Fruit fly (Drosophila melanogaster): ENCODE data around the gene CG10492.
A peak's percentile ranks its signal among the peaks of the same experiment; 100 is the strongest.

Gene CG10492

DNA sequence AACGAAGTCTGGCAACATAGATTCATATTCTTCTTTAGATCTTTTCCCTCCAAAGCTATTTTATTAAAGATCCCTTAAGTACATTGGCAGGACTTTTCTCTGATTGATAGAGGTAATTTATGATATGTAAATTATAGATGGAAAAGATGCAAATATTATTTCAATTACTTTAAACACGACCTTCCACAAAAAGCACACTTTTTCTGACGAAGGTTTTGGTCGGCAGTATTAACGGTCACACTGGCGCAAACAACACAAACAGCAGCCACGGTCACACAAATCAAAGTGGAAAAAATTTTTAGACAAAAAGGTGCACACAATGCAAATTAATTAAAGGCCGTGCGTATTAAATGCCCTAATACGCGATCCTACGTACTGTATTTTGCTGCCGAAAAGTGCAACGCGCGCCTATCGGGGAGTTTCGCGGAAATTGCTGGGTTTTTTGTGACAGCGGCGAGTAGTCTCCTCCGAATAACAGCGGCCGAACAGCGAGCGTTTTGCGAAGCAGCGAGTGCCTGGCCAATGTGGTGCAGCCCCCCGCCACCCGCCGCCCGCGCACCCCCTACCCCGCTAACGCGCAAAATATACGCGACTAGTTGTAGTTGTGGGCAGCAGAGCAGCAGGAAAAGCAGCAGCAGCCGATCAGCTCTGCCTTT, at the start of gene CG10492:
Gene CG10492 (plus strand): TSS at position 219 of the 656 bp plus-strand sequence.
- TF ChIP-seq CG15336 (GFP tag; IDR thresholded peaks at IDR 0.05) (peak; percentile 28; the same call in 1 of the 2 replicates), CG11762 (GFP tag; optimal IDR thresholded peaks at IDR 0.05; ENCODE audit: insufficient read depth) (no peak), net (GFP tag; optimal IDR thresholded peaks at IDR 0.05) (peak; percentile 10), Eip78C (GFP tag) (peak; percentile 48), eg (GFP tag; IDR thresholded peaks at IDR 0.05) (peak; percentile 33; the same call in 1 of the 3 replicates), CG31627 (GFP tag; optimal IDR thresholded peaks at IDR 0.05) (no peak), Sox14 (GFP tag; optimal IDR thresholded peaks at IDR 0.05) (peak; percentile 40), pdm3 (GFP tag; optimal IDR thresholded peaks at IDR 0.05) (no peak), CG6854 (GFP tag; optimal IDR thresholded peaks at IDR 0.05) (peak; percentile 6), achi (GFP tag; optimal IDR thresholded peaks at IDR 0.05) (peak; percentile 15), CG1621 (tag; optimal IDR thresholded peaks at IDR 0.05) (peak; percentile 47), CG11294 (GFP tag; IDR thresholded peaks at IDR 0.05) (no peak), CG8119 (GFP tag; IDR thresholded peaks at IDR 0.05) (peak; percentile 32; the same call in 1 of the 3 replicates), CG16779 (tag; optimal IDR thresholded peaks at IDR 0.05) (no peak), CG3032 (tag; optimal IDR thresholded peaks at IDR 0.05) (no peak)

DNA sequence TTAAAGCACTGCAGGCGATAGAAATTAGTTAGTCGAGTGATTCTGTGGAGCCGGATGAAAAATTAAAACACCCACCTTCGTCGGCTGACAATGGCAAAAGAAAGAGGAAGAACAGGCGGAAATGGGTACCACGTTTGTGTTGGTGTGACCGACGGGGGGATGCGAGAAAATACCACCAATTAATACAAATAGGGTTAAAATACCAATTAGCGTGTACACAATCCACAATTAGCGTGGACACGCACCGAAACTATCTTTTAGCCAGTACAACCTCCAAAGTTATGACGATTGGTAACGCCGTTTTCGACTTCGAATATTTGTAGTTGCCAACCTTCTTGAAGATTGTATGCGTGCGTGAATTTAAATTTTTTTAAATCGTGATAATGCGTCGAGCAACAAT, 44.7 kb upstream of the CG10492 start, which contains the start of gene RpL30:
Gene RpL30 (minus strand): TSS at position 177 of the 400 bp plus-strand sequence.
- TF ChIP-seq Ets21C (GFP tag; optimal IDR thresholded peaks at IDR 0.05) (peak; percentile 31), Lpt (GFP tag; optimal IDR thresholded peaks at IDR 0.05) (no peak), pdm3 (GFP tag; optimal IDR thresholded peaks at IDR 0.05) (peak; percentile 70), Sox14 (GFP tag; optimal IDR thresholded peaks at IDR 0.05) (peak; percentile 81), CG34406 (GFP tag; optimal IDR thresholded peaks at IDR 0.05) (peak; percentile 81), CG6792 (GFP tag; optimal IDR thresholded peaks at IDR 0.05) (peak; percentile 69), spab (GFP tag; optimal IDR thresholded peaks at IDR 0.05) (peak; percentile 46), Hr38 (GFP tag; optimal IDR thresholded peaks at IDR 0.05) (no peak), Sox15 (GFP tag; optimal IDR thresholded peaks at IDR 0.05) (peak; percentile 36), CG3919 (GFP tag; optimal IDR thresholded peaks at IDR 0.05) (peak; percentile 91), CG10669 (GFP tag; optimal IDR thresholded peaks at IDR 0.05) (peak; percentile 48), CG11762 (GFP tag; optimal IDR thresholded peaks at IDR 0.05; ENCODE audit: insufficient read depth) (peak; percentile 52), CG6276 (GFP tag; optimal IDR thresholded peaks at IDR 0.05) (peak; percentile 39), CG7368 (GFP tag; optimal IDR thresholded peaks at IDR 0.05) (peak; percentile 69), Smox (GFP tag; optimal IDR thresholded peaks at IDR 0.05) (peak; percentile 62), CG15336 (GFP tag; IDR thresholded peaks at IDR 0.05) (peak; percentile 70), CG31627 (GFP tag; optimal IDR thresholded peaks at IDR 0.05) (peak; percentile 70), Ets96B (tag; optimal IDR thresholded peaks at IDR 0.05) (peak; percentile 60), Sox102F (GFP tag; optimal IDR thresholded peaks at IDR 0.05) (peak; percentile 86), fkh (GFP tag; optimal IDR thresholded peaks at IDR 0.05) (peak; percentile 79), ss (GFP tag; optimal IDR thresholded peaks at IDR 0.05) (peak; percentile 88 to 89), CG10631 (GFP tag; optimal IDR thresholded peaks at IDR 0.05) (peak; percentile 33), Eip75B (GFP tag; optimal IDR thresholded peaks at IDR 0.05) (peak; percentile 83), CG9139 (GFP tag; optimal IDR thresholded peaks at IDR 0.05) (peak; percentile 84), fd85E (GFP tag; optimal IDR thresholded peaks at IDR 0.05) (peak; percentile 90), CG4318 (GFP tag; optimal IDR thresholded peaks at IDR 0.05) (no peak), svp (GFP tag) (peak; percentile 73), dsx (GFP tag; optimal IDR thresholded peaks at IDR 0.05; ENCODE audit: poor library complexity, severe bottlenecking) (peak; percentile 72), CG6163 (GFP tag; IDR thresholded peaks at IDR 0.05) (peak; percentile 91), topi (GFP tag; optimal IDR thresholded peaks at IDR 0.05) (peak; percentile 84), esn (GFP tag; optimal IDR thresholded peaks at IDR 0.05) (peak; percentile 87), CG11902 (GFP tag; optimal IDR thresholded peaks at IDR 0.05) (peak; percentile 33), eg (GFP tag; IDR thresholded peaks at IDR 0.05) (peak; percentile 85), CG8319 (GFP tag; optimal IDR thresholded peaks at IDR 0.05) (peak; percentile 56), CG3032 (tag; optimal IDR thresholded peaks at IDR 0.05) (peak; percentile 63), CG32006 (GFP tag; optimal IDR thresholded peaks at IDR 0.05) (peak; percentile 37), lz (GFP tag; optimal IDR thresholded peaks at IDR 0.05) (peak; percentile 82), acj6 (GFP tag; optimal IDR thresholded peaks at IDR 0.05) (peak; percentile 48), Blimp-1 (GFP tag; optimal IDR thresholded peaks at IDR 0.05) (peak; percentile 54), CG1621 (tag; optimal IDR thresholded peaks at IDR 0.05) (peak; percentile 78), net (GFP tag; optimal IDR thresholded peaks at IDR 0.05) (peak; percentile 90)
